Fruit fly (Drosophila melanogaster) whole organism: ENCODE data around the gene CG42688.

Experiments
- CG8478 ChIP-seq: fragments of >200 bp; optimal IDR thresholded peaks from 2 replicates; lab custom pipeline; 2018; ENCODE audit warnings: inconsistent platforms
- pan ChIP-seq: fragments of >200 bp; optimal IDR thresholded peaks from 2 replicates; lab custom pipeline; 2017
- psq ChIP-seq: fragments of >200 bp; optimal IDR thresholded peaks from 2 replicates; lab custom pipeline; 2017

- TF ChIP-seq pan (lab: Kevin White, UChicago), result no peak
- TF ChIP-seq CG8478 (lab: Kevin White, UChicago), result no peak
- no peak for TF ChIP-seq psq (lab: Kevin White, UChicago)
Observed at dm6 chr2L:19193703-19194102, 11.1 kb upstream of the CG42688 start.
